Fruit fly (Drosophila melanogaster) whole organism, embryonic: ENCODE data around the gene CG31776.
A peak's percentile ranks its signal among the peaks of the same experiment; 100 is the strongest.

Experiments used
- Aef1 ChIP-seq: fragments of 200-800 bp; sonication (Bioruptor generic); IDR thresholded peaks from 3 replicates; pipeline ENCODE4 v1.3.6; 2022; ENCODE audit warnings: missing biosample characterization, missing genetic modification characterization
- Antp ChIP-seq: fragments of 200-800 bp; sonication (Bioruptor generic); optimal IDR thresholded peaks from 3 replicates; lab custom pipeline; 2016; ENCODE audit warnings: missing biosample characterization, missing genetic modification characterization
- CG10462 ChIP-seq: fragments of 200-800 bp; sonication (Bioruptor generic); optimal IDR thresholded peaks from 2 replicates; lab custom pipeline; 2016; ENCODE audit warnings: missing biosample characterization, missing genetic modification characterization
- CG10543 ChIP-seq: fragments of 200-800 bp; sonication (Bioruptor generic); optimal IDR thresholded peaks from 3 replicates; lab custom pipeline; 2017; ENCODE audit warnings: missing biosample characterization, mild to moderate bottlenecking, missing genetic modification characterization, moderate library complexity
- CG10959 ChIP-seq: fragments of 200-800 bp; sonication (Bioruptor generic); IDR thresholded peaks from 2 replicates; pipeline ENCODE4 v1.3.6; 2022; ENCODE audit warnings: missing biosample characterization, missing genetic modification characterization
- CG12219 ChIP-seq: fragments of 200-800 bp; sonication (Bioruptor generic); optimal IDR thresholded peaks from 3 replicates; lab custom pipeline; 2018; ENCODE audit warnings: missing biosample characterization, mild to moderate bottlenecking, missing genetic modification characterization
- CG13424 ChIP-seq: fragments of 200-800 bp; sonication (Bioruptor generic); optimal IDR thresholded peaks from 2 replicates; lab custom pipeline; 2019; ENCODE audit warnings: missing biosample characterization, mild to moderate bottlenecking, missing genetic modification characterization, moderate library complexity
- CG17912 ChIP-seq: fragments of 200-800 bp; sonication (Bioruptor generic); optimal IDR thresholded peaks from 2 replicates; lab custom pipeline; 2018; ENCODE audit warnings: missing biosample characterization, mild to moderate bottlenecking, missing genetic modification characterization
- CG18476 ChIP-seq: fragments of 200-800 bp; sonication (Bioruptor generic); optimal IDR thresholded peaks from 2 replicates; lab custom pipeline; 2016; ENCODE audit warnings: missing biosample characterization, mild to moderate bottlenecking, missing genetic modification characterization
- CG30403 ChIP-seq: fragments of 200-800 bp; sonication (Bioruptor generic); optimal IDR thresholded peaks from 3 replicates; lab custom pipeline; 2016; ENCODE audit warnings: missing biosample characterization, missing genetic modification characterization
- CG3847 ChIP-seq: fragments of 200-800 bp; sonication (Bioruptor generic); IDR thresholded peaks from 2 replicates; pipeline ENCODE4 v1.3.6; 2022; ENCODE audit warnings: missing biosample characterization, missing genetic modification characterization
- CG7839 ChIP-seq: fragments of 200-800 bp; sonication (Bioruptor generic); optimal IDR thresholded peaks from 3 replicates; lab custom pipeline; 2018; ENCODE audit warnings: missing biosample characterization, mild to moderate bottlenecking, missing genetic modification characterization, moderate library complexity
- CG8089 ChIP-seq: fragments of 200-800 bp; sonication (Bioruptor generic); optimal IDR thresholded peaks from 3 replicates; lab custom pipeline; 2016; ENCODE audit warnings: missing biosample characterization, missing genetic modification characterization
- CG9609 ChIP-seq: fragments of 200-800 bp; sonication (Bioruptor generic); optimal IDR thresholded peaks from 3 replicates; lab custom pipeline; 2016; ENCODE audit warnings: missing biosample characterization, missing genetic modification characterization
- D ChIP-seq, 2 experiments: fragments of 200-800 bp in 1 of 2; fragments of >200 bp in 1 of 2; sonication (Bioruptor generic) in 1 of 2; optimal IDR thresholded peaks; 2 replicates in 1 of 2; 3 replicates in 1 of 2; lab custom pipeline; 2017; ENCODE audit warnings: mild to moderate bottlenecking in 1 of 2, missing biosample characterization in 1 of 2, missing genetic modification characterization in 1 of 2, missing genetic modification reagents in 1 of 2
- Dll ChIP-seq: fragments of 200-800 bp; sonication (Bioruptor generic); IDR thresholded peaks from 4 replicates; pipeline ENCODE4 v1.3.6; 2022; ENCODE audit warnings: missing biosample characterization, missing genetic modification characterization; ENCODE audit not compliant: partially characterized antibody
- Dref ChIP-seq: fragments of 200-800 bp; sonication (Bioruptor generic); IDR thresholded peaks from 2 replicates; pipeline ENCODE4 v1.3.6; 2022; ENCODE audit warnings: missing biosample characterization, missing genetic modification characterization
- E2f1 ChIP-seq: fragments of 200-800 bp; sonication (Bioruptor generic); IDR thresholded peaks from 2 replicates; pipeline ENCODE4 v1.3.6; 2022; ENCODE audit warnings: missing biosample characterization, missing genetic modification characterization
- GATAe ChIP-seq: fragments of 200-800 bp; sonication (Bioruptor generic); conservative IDR thresholded peaks from 2 replicates; pipeline ENCODE4 v1.3.6; 2022; ENCODE audit warnings: missing biosample characterization, missing genetic modification characterization
- HHEX ChIP-seq: fragments of 200-800 bp; sonication (Bioruptor generic); optimal IDR thresholded peaks from 3 replicates; lab custom pipeline; 2017; ENCODE audit warnings: missing biosample characterization, mild to moderate bottlenecking, missing genetic modification characterization, missing genetic modification reagents
- HLHmδ ChIP-seq: fragments of 200-800 bp; sonication (Bioruptor generic); optimal IDR thresholded peaks from 2 replicates; lab custom pipeline; 2018; ENCODE audit warnings: missing biosample characterization, mild to moderate bottlenecking, missing genetic modification characterization, moderate library complexity
- Hr39 ChIP-seq: fragments of >200 bp; optimal IDR thresholded peaks from 2 replicates; lab custom pipeline; 2017
- Hsf ChIP-seq: fragments of 200-800 bp; sonication (Bioruptor generic); optimal IDR thresholded peaks from 3 replicates; lab custom pipeline; 2016; ENCODE audit warnings: missing biosample characterization, missing genetic modification characterization
- Kr ChIP-seq: fragments of 200-800 bp; sonication (Bioruptor generic); optimal IDR thresholded peaks from 2 replicates; lab custom pipeline; 2017; ENCODE audit warnings: missing biosample characterization, mild to moderate bottlenecking, missing genetic modification characterization
- Med ChIP-seq: fragments of 200-800 bp; sonication (Bioruptor generic); peaks from one replicate; lab custom pipeline; 2016; ENCODE audit warnings: missing biosample characterization, missing genetic modification characterization, mild to moderate bottlenecking, inconsistent platforms, moderate library complexity
- Neu2 ChIP-seq: fragments of 200-800 bp; sonication (Bioruptor generic); optimal IDR thresholded peaks from 3 replicates; lab custom pipeline; 2016; ENCODE audit warnings: missing biosample characterization, missing genetic modification characterization, borderline replicate concordance
- Nf-YA ChIP-seq: fragments of 200-800 bp; sonication (Bioruptor generic); IDR thresholded peaks from 2 replicates; pipeline ENCODE4 v1.3.6; 2022; ENCODE audit warnings: missing biosample characterization, missing genetic modification characterization
- Opbp ChIP-seq: fragments of 200-800 bp; sonication (Bioruptor generic); IDR thresholded peaks from 3 replicates; pipeline ENCODE4 v1.3.6; 2022; ENCODE audit warnings: missing biosample characterization, missing genetic modification characterization; ENCODE audit not compliant: partially characterized antibody
- Scr ChIP-seq: fragments of 200-800 bp; sonication (Bioruptor generic); IDR thresholded peaks from 2 replicates; pipeline ENCODE4 v1.3.6; 2022; ENCODE audit warnings: missing biosample characterization, missing genetic modification characterization; ENCODE audit not compliant: partially characterized antibody
- Side ChIP-seq: fragments of 200-800 bp; sonication (Bioruptor generic); optimal IDR thresholded peaks from 2 replicates; lab custom pipeline; 2016; ENCODE audit warnings: missing biosample characterization, missing genetic modification characterization
- Sry-δ ChIP-seq: fragments of 200-800 bp; sonication (Bioruptor generic); optimal IDR thresholded peaks from 2 replicates; lab custom pipeline; 2016; ENCODE audit warnings: missing biosample characterization, missing genetic modification characterization
- Xrp1 ChIP-seq: fragments of 200-800 bp; sonication (Bioruptor generic); IDR thresholded peaks from 2 replicates; pipeline ENCODE4 v1.3.6; 2022; ENCODE audit warnings: missing biosample characterization, missing genetic modification characterization
- crc ChIP-seq: fragments of 200-800 bp; sonication (Bioruptor generic); optimal IDR thresholded peaks from 2 replicates; lab custom pipeline; 2016; ENCODE audit warnings: missing biosample characterization, missing genetic modification characterization
- crp ChIP-seq, 2 experiments: fragments of 200-800 bp; sonication (Bioruptor generic); optimal IDR thresholded peaks; 2 replicates in 1 of 2; 3 replicates in 1 of 2; lab custom pipeline; 2017; ENCODE audit warnings: missing biosample characterization in 2 of 2, missing genetic modification characterization in 2 of 2, mild to moderate bottlenecking in 1 of 2, moderate library complexity in 1 of 2
- danr ChIP-seq: fragments of 200-800 bp; sonication (Bioruptor generic); IDR thresholded peaks from 2 replicates; pipeline ENCODE4 v1.3.6; 2022; ENCODE audit warnings: missing biosample characterization, missing genetic modification characterization
- esg ChIP-seq: fragments of 200-800 bp; sonication (Bioruptor generic); conservative IDR thresholded peaks from 2 replicates; pipeline ENCODE4 v1.3.6; 2022; ENCODE audit warnings: missing biosample characterization, missing genetic modification characterization
- ewg ChIP-seq: fragments of 200-800 bp; sonication (Bioruptor generic); optimal IDR thresholded peaks from 3 replicates; lab custom pipeline; 2017; ENCODE audit warnings: mild to moderate bottlenecking, missing biosample characterization, missing genetic modification reagents, missing genetic modification characterization
- exex ChIP-seq: fragments of 200-800 bp; sonication (Bioruptor generic); optimal IDR thresholded peaks from 4 replicates; lab custom pipeline; 2018; ENCODE audit warnings: missing biosample characterization, mild to moderate bottlenecking, missing genetic modification characterization, moderate library complexity
- eyg ChIP-seq: fragments of 200-800 bp; sonication (Bioruptor generic); optimal IDR thresholded peaks from 3 replicates; lab custom pipeline; 2016; ENCODE audit warnings: missing biosample characterization, missing genetic modification characterization
- gce ChIP-seq: fragments of 200-800 bp; sonication (Bioruptor generic); IDR thresholded peaks from 3 replicates; pipeline ENCODE4 v1.3.6; 2022; ENCODE audit warnings: missing biosample characterization, missing genetic modification characterization
- ham ChIP-seq: fragments of 200-800 bp; sonication (Bioruptor generic); IDR thresholded peaks from 2 replicates; pipeline ENCODE4 v1.3.6; 2022; ENCODE audit warnings: missing biosample characterization, missing genetic modification characterization
- her ChIP-seq: fragments of 200-800 bp; sonication (Bioruptor generic); optimal IDR thresholded peaks from 2 replicates; lab custom pipeline; 2016; ENCODE audit warnings: missing biosample characterization, missing genetic modification characterization
- kay ChIP-seq: fragments of 200-800 bp; sonication (Bioruptor generic); optimal IDR thresholded peaks from 2 replicates; lab custom pipeline; 2016; ENCODE audit warnings: missing biosample characterization, missing genetic modification characterization
- lov ChIP-seq, 2 experiments: fragments of 200-800 bp in 1 of 2; fragments of >200 bp in 1 of 2; sonication (Bioruptor generic) in 1 of 2; IDR thresholded peaks in 1 of 2; optimal IDR thresholded peaks in 1 of 2; 2 replicates in 1 of 2; 3 replicates in 1 of 2; pipeline versions ENCODE4 v1.3.6 to Lab custom; 2017 to 2022; ENCODE audit warnings: missing biosample characterization in 1 of 2, missing genetic modification characterization in 1 of 2
- ranshi ChIP-seq: fragments of 200-800 bp; sonication (Bioruptor generic); IDR thresholded peaks from 2 replicates; pipeline ENCODE4 v1.3.6; 2022; ENCODE audit warnings: missing biosample characterization, missing genetic modification characterization
- slou ChIP-seq: fragments of 200-800 bp; sonication (Bioruptor generic); optimal IDR thresholded peaks from 3 replicates; lab custom pipeline; 2016; ENCODE audit warnings: missing biosample characterization, missing genetic modification characterization
- tgo ChIP-seq: fragments of 200-800 bp; sonication (Bioruptor generic); IDR thresholded peaks from 3 replicates; pipeline ENCODE4 v1.3.6; 2022; ENCODE audit warnings: missing biosample characterization, missing genetic modification characterization
- twi ChIP-seq: fragments of 200-800 bp; optimal IDR thresholded peaks from 2 replicates; lab custom pipeline; 2019; ENCODE audit warnings: missing biosample characterization, mild to moderate bottlenecking, missing genetic modification characterization, moderate library complexity
- unc-4 ChIP-seq: fragments of 200-800 bp; sonication (Bioruptor generic); IDR thresholded peaks from 2 replicates; pipeline ENCODE4 v1.3.6; 2022; ENCODE audit warnings: missing biosample characterization, missing genetic modification characterization; ENCODE audit not compliant: partially characterized antibody
- zen ChIP-seq: fragments of 200-800 bp; sonication (Bioruptor generic); optimal IDR thresholded peaks from 3 replicates; lab custom pipeline; 2018; ENCODE audit warnings: missing biosample characterization, mild to moderate bottlenecking, missing genetic modification characterization, moderate library complexity

The CG31776 gene

DNA sequence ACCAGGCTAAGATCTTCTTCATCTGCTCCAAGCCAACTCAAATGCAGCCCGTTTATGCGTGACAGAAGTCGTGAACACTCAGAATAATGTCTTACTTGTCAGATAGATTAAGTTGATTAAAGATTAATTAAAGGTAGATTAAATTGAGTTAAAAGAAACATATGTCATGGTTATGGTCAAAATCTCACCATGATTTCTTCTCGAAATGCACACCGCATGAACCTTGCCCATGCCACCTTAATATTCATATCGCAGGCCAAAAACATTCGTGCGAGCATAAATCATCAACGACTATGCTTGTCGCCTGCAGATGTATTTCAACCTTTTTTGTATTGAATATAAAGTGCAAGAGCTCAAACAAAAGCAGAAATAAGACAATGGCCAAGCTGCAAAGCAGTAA is 32.9 kb upstream of the CG31776 start (continued):
- TF ChIP-seq her (GFP tag; lab: Kevin White, UChicago): no peak
- TF ChIP-seq Dll (GFP tag; lab: Robert Waterston, UW): no peak
- TF ChIP-seq CG17912 (GFP tag; lab: Kevin White, UChicago): no peak
- TF ChIP-seq Xrp1 (GFP tag; lab: Robert Waterston, UW): peak; percentile 56; the same call in 1 of the 2 replicates
- no peak for TF ChIP-seq Scr (GFP tag; lab: Robert Waterston, UW)
- no peak for TF ChIP-seq Dref (GFP tag; lab: Robert Waterston, UW)
- TF ChIP-seq CG18476: no peak
- TF ChIP-seq zen (tag; lab: Kevin White, UChicago): peak; percentile 57
- no peak for TF ChIP-seq Kr (GFP tag; lab: Kevin White, UChicago)
- peak; percentile 4 for TF ChIP-seq CG8089 (GFP tag; lab: Kevin White, UChicago)
- no peak for TF ChIP-seq Side (GFP tag; lab: Kevin White, UChicago)
- TF ChIP-seq eyg: no peak
- peak; percentile 47 for TF ChIP-seq CG30403 (GFP tag; lab: Kevin White, UChicago)
- TF ChIP-seq esg (GFP tag; lab: Robert Waterston, UW): peak; percentile 35; the same call in 1 of the 2 replicates
- no peak for TF ChIP-seq slou (GFP tag; lab: Kevin White, UChicago)
- no peak for TF ChIP-seq HLHmδ (GFP tag; lab: Kevin White, UChicago)
- no peak for TF ChIP-seq kay (GFP tag; lab: Kevin White, UChicago)
- no peak for TF ChIP-seq danr (GFP tag; lab: Robert Waterston, UW)
- no peak for TF ChIP-seq D (optimal IDR thresholded peaks at IDR 0.05; lab: Kevin White, UChicago)
- peak; percentile 25 for TF ChIP-seq D (GFP tag; optimal IDR thresholded peaks at IDR 0.05; lab: Kevin White, UChicago)
- TF ChIP-seq CG10543 (GFP tag; lab: Kevin White, UChicago): no peak
- TF ChIP-seq ranshi (GFP tag; lab: Robert Waterston, UW): peak; percentile 41; the same call in 1 of the 2 replicates
- TF ChIP-seq HHEX (GFP tag; lab: Kevin White, UChicago): peak; percentile 40
- no peak for TF ChIP-seq exex (tag; lab: Kevin White, UChicago)
- TF ChIP-seq Hr39: no peak
- no peak for TF ChIP-seq CG10462 (GFP tag; lab: Kevin White, UChicago)
- no peak for TF ChIP-seq Neu2 (GFP tag; lab: Kevin White, UChicago)
- no peak for TF ChIP-seq Antp (GFP tag; lab: Kevin White, UChicago)
- no peak for TF ChIP-seq GATAe (GFP tag; lab: Robert Waterston, UW)
- TF ChIP-seq CG7839 (tag; lab: Kevin White, UChicago): peak; percentile 61
- no peak for TF ChIP-seq ham (GFP tag; lab: Robert Waterston, UW)
- no peak for TF ChIP-seq Opbp (GFP tag; lab: Robert Waterston, UW)
- peak; percentile 49 for TF ChIP-seq E2f1 (GFP tag; lab: Robert Waterston, UW)
- TF ChIP-seq CG9609: peak; percentile 11
- peak; percentile 71 for TF ChIP-seq CG13424 (tag; lab: Kevin White, UChicago)
- no peak for TF ChIP-seq Hsf (GFP tag; lab: Kevin White, UChicago)
- no peak for TF ChIP-seq Aef1 (GFP tag; lab: Robert Waterston, UW)
- TF ChIP-seq Nf-YA (GFP tag; lab: Robert Waterston, UW): peak; percentile 55; the same call in 1 of the 2 replicates
- peak; percentile 71; the same call in 1 of the 3 replicates for TF ChIP-seq gce
- no peak for TF ChIP-seq Sry-δ
- TF ChIP-seq CG10959 (GFP tag; lab: Robert Waterston, UW): no peak
- TF ChIP-seq CG12219 (GFP tag; lab: Kevin White, UChicago): peak; percentile 56
- TF ChIP-seq ewg: peak; percentile 18
- no peak for TF ChIP-seq crc (GFP tag; lab: Kevin White, UChicago)
- TF ChIP-seq tgo: peak; percentile 63; the same call in 2 of the 3 replicates
- no peak for TF ChIP-seq unc-4 (GFP tag; lab: Robert Waterston, UW)
- no peak for TF ChIP-seq CG3847 (GFP tag; lab: Robert Waterston, UW)
- no peak for TF ChIP-seq crp (GFP tag; optimal IDR thresholded peaks at IDR 0.05; lab: Kevin White, UChicago)
- no peak for TF ChIP-seq lov (optimal IDR thresholded peaks at IDR 0.05; lab: Kevin White, UChicago)
- peak; percentile 73; the same call in 2 of the 3 replicates for TF ChIP-seq lov (GFP tag; IDR thresholded peaks at IDR 0.05; lab: Robert Waterston, UW)
- TF ChIP-seq twi (tag; lab: Kevin White, UChicago): no peak
- peak; percentile 84 for TF ChIP-seq Med (GFP tag; lab: Kevin White, UChicago)
